Fruit fly (Drosophila melanogaster) whole organism, embryonic: ENCODE measurements around the gene CG14839.

Experiments
- CG10267 ChIP-seq: fragments of 200-800 bp; sonication (Bioruptor generic); optimal IDR thresholded peaks from 2 replicates; lab custom pipeline; 2018; ENCODE audit warnings: missing biosample characterization, mild to moderate bottlenecking, missing genetic modification characterization, moderate library complexity
- CG10274 ChIP-seq: fragments of 200-800 bp; sonication (Bioruptor generic); optimal IDR thresholded peaks from 3 replicates; lab custom pipeline; 2017; ENCODE audit warnings: missing biosample characterization, mild to moderate bottlenecking, missing genetic modification characterization
- CG10654 ChIP-seq: fragments of 200-800 bp; sonication (Bioruptor generic); optimal IDR thresholded peaks from 2 replicates; lab custom pipeline; 2016; ENCODE audit warnings: missing biosample characterization, missing genetic modification characterization
- CG11560 ChIP-seq: fragments of 200-800 bp; sonication (Bioruptor generic); IDR thresholded peaks from 3 replicates; pipeline ENCODE4 v1.3.6; 2022; ENCODE audit warnings: missing biosample characterization, missing genetic modification characterization
- CG13424 ChIP-seq: fragments of 200-800 bp; sonication (Bioruptor generic); optimal IDR thresholded peaks from 2 replicates; lab custom pipeline; 2019; ENCODE audit warnings: missing biosample characterization, mild to moderate bottlenecking, missing genetic modification characterization, moderate library complexity
- CG18262 ChIP-seq: fragments of 200-800 bp; optimal IDR thresholded peaks from 3 replicates; lab custom pipeline; 2019; ENCODE audit warnings: missing biosample characterization, mild to moderate bottlenecking, missing genetic modification characterization, moderate library complexity
- CG2116 ChIP-seq: fragments of 200-800 bp; sonication (Bioruptor generic); optimal IDR thresholded peaks from 3 replicates; lab custom pipeline; 2018; ENCODE audit warnings: missing biosample characterization, mild to moderate bottlenecking, missing genetic modification characterization
- CG2120 ChIP-seq: fragments of 200-800 bp; sonication (Bioruptor generic); optimal IDR thresholded peaks from 3 replicates; lab custom pipeline; 2016; ENCODE audit warnings: missing biosample characterization, missing genetic modification characterization
- CG2678 ChIP-seq: fragments of 200-800 bp; sonication (Bioruptor generic); optimal IDR thresholded peaks from 3 replicates; lab custom pipeline; 2019; ENCODE audit warnings: missing biosample characterization, mild to moderate bottlenecking, missing genetic modification characterization, moderate library complexity
- CG32767 ChIP-seq: fragments of 200-800 bp; sonication (Bioruptor generic); IDR thresholded peaks from 2 replicates; pipeline ENCODE4 v1.3.6; 2022; ENCODE audit warnings: missing biosample characterization, missing genetic modification characterization
- CG34224 ChIP-seq: fragments of 200-800 bp; sonication (Bioruptor generic); IDR thresholded peaks from 3 replicates; pipeline ENCODE4 v1.3.6; 2022; ENCODE audit warnings: missing biosample characterization, missing genetic modification characterization; ENCODE audit not compliant: partially characterized antibody
- CG42726 ChIP-seq: fragments of 200-800 bp; sonication (Bioruptor generic); IDR thresholded peaks from 2 replicates; pipeline ENCODE4 v1.3.6; 2022; ENCODE audit warnings: missing biosample characterization, missing genetic modification characterization; ENCODE audit not compliant: partially characterized antibody
- CG6689 ChIP-seq: fragments of 200-800 bp; sonication (Bioruptor generic); IDR thresholded peaks from 2 replicates; pipeline ENCODE4 v1.3.6; 2022; ENCODE audit warnings: missing biosample characterization, missing genetic modification characterization
- CG7372 ChIP-seq: fragments of 200-800 bp; sonication (Bioruptor generic); IDR thresholded peaks from 2 replicates; pipeline ENCODE4 v1.3.6; 2022; ENCODE audit warnings: missing biosample characterization, missing genetic modification characterization
- CG8359 ChIP-seq: fragments of 200-800 bp; sonication (Bioruptor generic); optimal IDR thresholded peaks from 2 replicates; lab custom pipeline; 2017; ENCODE audit warnings: missing biosample characterization, mild to moderate bottlenecking, missing genetic modification characterization, borderline replicate concordance
- CG9437 ChIP-seq: fragments of 200-800 bp; sonication (Bioruptor generic); optimal IDR thresholded peaks from 2 replicates; lab custom pipeline; 2018; ENCODE audit warnings: missing biosample characterization, mild to moderate bottlenecking, missing genetic modification characterization
- CG9876 ChIP-seq: fragments of 200-800 bp; sonication (Bioruptor generic); optimal IDR thresholded peaks from 2 replicates; lab custom pipeline; 2016; ENCODE audit warnings: missing biosample characterization, missing genetic modification characterization
- CG9932 ChIP-seq: fragments of 200-800 bp; sonication (Bioruptor generic); IDR thresholded peaks from 2 replicates; pipeline ENCODE4 v1.3.6; 2022; ENCODE audit warnings: missing biosample characterization, missing genetic modification characterization
- CTCF ChIP-seq: fragments of 200-800 bp; sonication (Bioruptor generic); optimal IDR thresholded peaks from 2 replicates; lab custom pipeline; 2017; ENCODE audit warnings: missing biosample characterization, mild to moderate bottlenecking, missing genetic modification characterization, moderate library complexity
- CoRest ChIP-seq: fragments of 200-800 bp; sonication (Bioruptor generic); optimal IDR thresholded peaks from 3 replicates; lab custom pipeline; 2018; ENCODE audit warnings: missing biosample characterization, mild to moderate bottlenecking, missing genetic modification characterization, moderate library complexity
- Dbx ChIP-seq: fragments of 200-800 bp; sonication (Bioruptor generic); IDR thresholded peaks from 3 replicates; pipeline ENCODE4 v1.3.6; 2022; ENCODE audit warnings: missing biosample characterization, missing genetic modification characterization
- Dip3 ChIP-seq: fragments of 200-800 bp; sonication (Bioruptor generic); optimal IDR thresholded peaks from 3 replicates; lab custom pipeline; 2016; ENCODE audit warnings: missing biosample characterization, missing genetic modification characterization
- Ets65A ChIP-seq: fragments of 200-800 bp; sonication (Bioruptor generic); peaks from one replicate; lab custom pipeline; 2016; ENCODE audit warnings: missing biosample characterization, missing genetic modification characterization
- HLHmδ ChIP-seq: fragments of 200-800 bp; sonication (Bioruptor generic); optimal IDR thresholded peaks from 2 replicates; lab custom pipeline; 2018; ENCODE audit warnings: missing biosample characterization, mild to moderate bottlenecking, missing genetic modification characterization, moderate library complexity
- Hsf ChIP-seq: fragments of 200-800 bp; sonication (Bioruptor generic); optimal IDR thresholded peaks from 3 replicates; lab custom pipeline; 2016; ENCODE audit warnings: missing biosample characterization, missing genetic modification characterization
- NfI ChIP-seq: fragments of 200-800 bp; sonication (Bioruptor generic); optimal IDR thresholded peaks from 3 replicates; lab custom pipeline; 2018; ENCODE audit warnings: missing biosample characterization, mild to moderate bottlenecking, missing genetic modification characterization, moderate library complexity
- PHDP ChIP-seq: fragments of 200-800 bp; sonication (Bioruptor generic); optimal IDR thresholded peaks from 3 replicates; lab custom pipeline; 2018; ENCODE audit warnings: missing biosample characterization, mild to moderate bottlenecking, missing genetic modification characterization, moderate library complexity
- Poxn ChIP-seq: fragments of 200-800 bp; sonication (Bioruptor generic); IDR thresholded peaks from 2 replicates; pipeline ENCODE4 v1.3.6; 2022; ENCODE audit warnings: missing biosample characterization, missing genetic modification characterization
- Taf1 ChIP-seq: fragments of 200-800 bp; sonication (Bioruptor generic); IDR thresholded peaks from 2 replicates; pipeline ENCODE4 v1.3.6; 2022; ENCODE audit warnings: missing biosample characterization, missing genetic modification characterization
- Trl ChIP-seq, 3 experiments: fragments of >200 bp in 2 of 3; fragments of 200-800 bp in 1 of 3; sonication (Bioruptor generic) in 1 of 3; optimal IDR thresholded peaks; 2 replicates in 1 of 3; 3 replicates in 2 of 3; lab custom pipeline; 2016 to 2017; ENCODE audit warnings: missing biosample characterization in 1 of 3, missing genetic modification characterization in 1 of 3
- da ChIP-seq: fragments of 200-800 bp; sonication (Bioruptor generic); optimal IDR thresholded peaks from 2 replicates; lab custom pipeline; 2016; ENCODE audit warnings: missing biosample characterization, missing genetic modification characterization
- danr ChIP-seq: fragments of 200-800 bp; sonication (Bioruptor generic); IDR thresholded peaks from 2 replicates; pipeline ENCODE4 v1.3.6; 2022; ENCODE audit warnings: missing biosample characterization, missing genetic modification characterization
- fd102C ChIP-seq: fragments of 200-800 bp; sonication (Bioruptor generic); optimal IDR thresholded peaks from 2 replicates; lab custom pipeline; 2018; ENCODE audit warnings: missing biosample characterization, mild to moderate bottlenecking, missing genetic modification characterization, moderate library complexity
- gfzf ChIP-seq: fragments of 200-800 bp; sonication (Bioruptor generic); optimal IDR thresholded peaks from 2 replicates; lab custom pipeline; 2016; ENCODE audit warnings: missing biosample characterization, mild to moderate bottlenecking, missing genetic modification characterization, moderate library complexity
- grn ChIP-seq: fragments of 200-800 bp; sonication (Bioruptor generic); optimal IDR thresholded peaks from 3 replicates; lab custom pipeline; 2017; ENCODE audit warnings: missing biosample characterization, missing genetic modification characterization
- gsb ChIP-seq: fragments of 200-800 bp; sonication (Bioruptor generic); IDR thresholded peaks from 2 replicates; pipeline ENCODE4 v1.3.6; 2022; ENCODE audit warnings: missing biosample characterization, missing genetic modification characterization
- kay ChIP-seq: fragments of 200-800 bp; sonication (Bioruptor generic); optimal IDR thresholded peaks from 2 replicates; lab custom pipeline; 2016; ENCODE audit warnings: missing biosample characterization, missing genetic modification characterization
- mam ChIP-seq: fragments of 200-800 bp; sonication (Bioruptor generic); optimal IDR thresholded peaks from 3 replicates; lab custom pipeline; 2016; ENCODE audit warnings: missing biosample characterization, missing genetic modification characterization
- mirr ChIP-seq: fragments of 200-800 bp; sonication (Bioruptor generic); optimal IDR thresholded peaks from 3 replicates; lab custom pipeline; 2018; ENCODE audit warnings: missing biosample characterization, mild to moderate bottlenecking, missing genetic modification characterization
- nerfin-2 ChIP-seq: fragments of 200-800 bp; sonication (Bioruptor generic); IDR thresholded peaks from 2 replicates; pipeline ENCODE4 v1.3.6; 2022; ENCODE audit warnings: missing biosample characterization, missing genetic modification characterization; ENCODE audit not compliant: partially characterized antibody
- nmo ChIP-seq: fragments of 200-800 bp; sonication (Bioruptor generic); optimal IDR thresholded peaks from 2 replicates; lab custom pipeline; 2018; ENCODE audit warnings: missing biosample characterization, mild to moderate bottlenecking, missing genetic modification characterization, moderate library complexity
- org-1 ChIP-seq: fragments of 200-800 bp; sonication (Bioruptor generic); optimal IDR thresholded peaks from 2 replicates; lab custom pipeline; 2017; ENCODE audit warnings: missing biosample characterization, missing genetic modification characterization
- pros ChIP-seq: fragments of 200-800 bp; sonication (Bioruptor generic); optimal IDR thresholded peaks from 3 replicates; lab custom pipeline; 2019; ENCODE audit warnings: missing biosample characterization, mild to moderate bottlenecking, missing genetic modification characterization, moderate library complexity
- sna ChIP-seq: fragments of 200-800 bp; sonication (Bioruptor generic); IDR thresholded peaks from 2 replicates; pipeline ENCODE4 v1.3.6; 2022; ENCODE audit warnings: missing biosample characterization, missing genetic modification characterization; ENCODE audit not compliant: partially characterized antibody
- ttk ChIP-seq: fragments of 200-800 bp; sonication (Bioruptor generic); IDR thresholded peaks from 2 replicates; pipeline ENCODE4 v2.1.2; 2022; ENCODE audit warnings: missing biosample characterization, missing genetic modification characterization
- tx ChIP-seq: fragments of 200-800 bp; sonication (Bioruptor generic); optimal IDR thresholded peaks from 2 replicates; lab custom pipeline; 2016; ENCODE audit warnings: missing biosample characterization, missing genetic modification characterization
- unpg ChIP-seq: fragments of 200-800 bp; sonication (Bioruptor generic); optimal IDR thresholded peaks from 3 replicates; lab custom pipeline; 2018; ENCODE audit warnings: missing biosample characterization, mild to moderate bottlenecking, missing genetic modification characterization, moderate library complexity
- wor ChIP-seq: fragments of 200-800 bp; sonication (Bioruptor generic); IDR thresholded peaks from 2 replicates; pipeline ENCODE4 v1.3.6; 2022; ENCODE audit warnings: missing biosample characterization, missing genetic modification characterization
- zfh1 ChIP-seq: fragments of 200-800 bp; sonication (Bioruptor generic); IDR thresholded peaks from 3 replicates; pipeline ENCODE4 v1.3.6; 2022; ENCODE audit warnings: missing biosample characterization, missing genetic modification characterization

CG14839 gene

DNA sequence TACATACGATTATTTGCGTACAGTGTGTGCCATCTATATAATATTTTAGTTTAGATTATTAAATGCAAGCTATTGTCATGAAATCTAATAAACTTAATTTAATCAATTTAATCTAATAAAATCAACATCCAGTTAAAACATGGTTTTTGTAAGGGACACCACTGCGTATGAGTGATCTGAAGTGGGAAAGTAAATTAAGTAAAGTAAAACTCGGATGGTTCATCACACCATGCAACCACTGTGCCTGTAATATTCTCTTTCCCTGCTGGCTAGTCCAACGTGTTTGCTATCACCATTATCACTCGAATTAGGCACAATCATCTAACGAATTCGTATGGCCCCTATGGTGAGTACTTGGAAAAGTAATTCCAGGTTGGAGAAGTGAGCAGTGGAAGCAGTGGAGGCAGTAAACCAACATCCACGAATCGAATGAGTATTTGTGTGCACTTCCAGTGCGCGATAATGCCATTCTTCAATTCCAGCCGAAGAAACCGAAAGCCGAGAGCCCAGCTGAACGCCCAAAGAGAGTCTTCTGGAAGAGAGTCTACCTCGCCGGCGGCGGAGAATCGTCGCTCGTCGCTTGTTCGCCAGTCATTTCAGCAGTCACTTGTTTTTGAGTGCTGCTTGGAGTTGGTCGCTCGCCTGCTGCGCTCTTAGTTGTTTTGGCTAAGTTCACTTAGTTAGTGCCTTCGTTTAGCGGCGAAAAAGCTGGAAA, 26.6 kb downstream of the CG14839 start, which contains the start of gene red (continued):
- TF ChIP-seq Dip3 (GFP tag; lab: Kevin White, UChicago) (peak; percentile 68), CG9932 (peak; percentile 75), mirr (peak; percentile 95), zfh1 (GFP tag; lab: Robert Waterston, UW) (peak; percentile 65), CG18262 (tag; lab: Kevin White, UChicago) (peak; percentile 74), CG42726 (no peak), CG2120 (GFP tag; lab: Kevin White, UChicago) (peak; percentile 89), mam (GFP tag; lab: Kevin White, UChicago) (peak; percentile 63), CG32767 (0 out of 2 replicates have a peak, but pooled peaks have one; percentile 24), CTCF (GFP tag; lab: Kevin White, UChicago) (peak; percentile 28), Taf1 (GFP tag; lab: Robert Waterston, UW) (peak; percentile 66), nmo (GFP tag; lab: Kevin White, UChicago) (peak; percentile 70), Poxn (GFP tag; lab: Robert Waterston, UW) (peak; percentile 39; the same call in 1 of the 2 replicates), HLHmδ (GFP tag; lab: Kevin White, UChicago) (no peak), CG10267 (peak; percentile 49), grn (peak; percentile 59), tx (GFP tag; lab: Kevin White, UChicago) (peak; percentile 24), da (GFP tag; lab: Kevin White, UChicago) (no peak), gfzf (no peak), CG2116 (peak; percentile 24), CG11560 (tag; lab: Robert Waterston, UW) (peak; percentile 43; the same call in 1 of the 3 replicates), CG9876 (peak; percentile 17), CG2678 (tag; lab: Kevin White, UChicago) (peak; percentile 90), CG13424 (peak; percentile 81), unpg (GFP tag; lab: Kevin White, UChicago) (peak; percentile 66), nerfin-2 (GFP tag; lab: Robert Waterston, UW) (no peak), danr (peak; percentile 58; the same call in 1 of the 2 replicates), org-1 (GFP tag; lab: Kevin White, UChicago) (peak; percentile 48), Dbx (GFP tag; lab: Robert Waterston, UW) (peak; percentile 81), gsb (GFP tag; lab: Robert Waterston, UW) (peak; percentile 74), Hsf (GFP tag; lab: Kevin White, UChicago) (peak; percentile 62), CG7372 (GFP tag; lab: Robert Waterston, UW) (peak; percentile 78), Ets65A (peak; percentile 92), CG34224 (GFP tag; lab: Robert Waterston, UW) (peak; percentile 10; the same call in 1 of the 3 replicates), CG9437 (peak; percentile 66), pros (peak; percentile 43), CG10654 (GFP tag; lab: Kevin White, UChicago) (peak; percentile 14), fd102C (GFP tag; lab: Kevin White, UChicago) (no peak), CoRest (tag; lab: Kevin White, UChicago) (peak; percentile 81), CG6689 (GFP tag; lab: Robert Waterston, UW) (peak; percentile 67), kay (GFP tag; lab: Kevin White, UChicago) (no peak), CG8359 (no peak), NfI (peak; percentile 78), wor (peak; percentile 25; the same call in 1 of the 2 replicates), PHDP (tag; lab: Kevin White, UChicago) (peak; percentile 85), Trl (optimal IDR thresholded peaks at IDR 0.05; lab: Kevin White, UChicago) (peak; percentile 70 to 87), Trl (GFP tag; optimal IDR thresholded peaks at IDR 0.05; lab: Kevin White, UChicago) (no peak), ttk (GFP tag; lab: Robert Waterston, UW) (peak; percentile 70), sna (GFP tag; lab: Robert Waterston, UW) (no peak), CG10274 (GFP tag; lab: Kevin White, UChicago) (peak; percentile 68)
